Worm (Caenorhabditis elegans) whole organism, L4 larva: Measurements from ENCODE around the gene egrh-2.

ENCODE experiments used
- D1046.2 ChIP-seq: fragments of 200-800 bp; sonication (Bioruptor generic); IDR thresholded peaks from 2 replicates; pipeline ENCODE4 v1.3.6; 2022; ENCODE audit warnings: missing genetic modification characterization, missing compliant biosample characterization
- ama-1 ChIP-seq: fragments of 150-350 bp; optimal IDR thresholded peaks from 2 replicates; lab custom pipeline; 2014; ENCODE audit warnings: inconsistent platforms, mixed read lengths
- dpl-1 ChIP-seq: fragments of 150-350 bp; optimal IDR thresholded peaks from 2 replicates; lab custom pipeline; 2014; ENCODE audit warnings: missing biosample characterization, missing genetic modification reagents, missing genetic modification characterization
- lin-39 ChIP-seq: fragments of 150-350 bp; optimal IDR thresholded peaks from 2 replicates; lab custom pipeline; 2014; ENCODE audit warnings: missing biosample characterization, missing genetic modification reagents, missing genetic modification characterization
- nhr-237 ChIP-seq: sonication (generic microtip); optimal IDR thresholded peaks from 2 replicates; lab custom pipeline; 2017; ENCODE audit warnings: missing biosample characterization, missing genetic modification characterization
- pha-4 ChIP-seq, 2 experiments: fragments of 150-350 bp in 1 of 2; fragments of 200-800 bp in 1 of 2; sonication (Bioruptor generic) in 1 of 2; IDR thresholded peaks in 1 of 2; optimal IDR thresholded peaks in 1 of 2; 2 replicates each; pipeline versions ENCODE4 v1.3.6 to Lab custom; 2014 to 2022; ENCODE audit warnings: missing genetic modification characterization in 2 of 2, missing genetic modification reagents in 2 of 2, missing biosample characterization in 1 of 2, missing compliant biosample characterization in 1 of 2
- skn-1 ChIP-seq: fragments of 150-350 bp; optimal IDR thresholded peaks from 2 replicates; lab custom pipeline; 2014; ENCODE audit warnings: missing biosample characterization, missing genetic modification characterization
- snpc-4 ChIP-seq: fragments of 150-350 bp; optimal IDR thresholded peaks from 2 replicates; lab custom pipeline; 2014; ENCODE audit warnings: missing biosample characterization, missing genetic modification characterization
- ztf-7 ChIP-seq: fragments of 150-350 bp; optimal IDR thresholded peaks from 2 replicates; lab custom pipeline; 2014; ENCODE audit warnings: missing biosample characterization, missing genetic modification characterization

DNA sequence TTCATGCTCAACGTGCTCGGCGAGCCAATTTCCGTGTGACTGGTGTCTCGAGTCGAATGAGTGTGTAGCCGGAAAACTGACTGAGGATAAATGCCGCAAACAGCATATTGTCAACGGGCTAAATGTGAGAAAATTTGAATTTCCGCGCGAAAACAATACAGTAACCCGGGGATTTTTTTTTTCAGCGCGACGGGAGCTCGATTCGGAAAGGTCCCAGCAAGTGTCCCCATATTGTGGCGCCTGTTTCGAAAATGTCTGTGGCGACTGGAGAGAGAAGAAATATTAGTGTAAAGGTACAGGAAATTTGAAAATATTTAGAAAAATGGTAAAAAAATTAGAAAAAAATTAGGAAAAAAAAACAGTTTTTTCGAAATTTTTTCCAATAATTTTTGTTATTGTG is 19.1 kb downstream of the egrh-2 start:
- TF ChIP-seq pha-4 (GFP tag; IDR thresholded peaks at IDR 0.05; lab: Robert Waterston, UW) (no peak), pha-4 (tag; optimal IDR thresholded peaks at IDR 0.05; lab: Kevin White, UChicago) (no peak), ztf-7 (tag; lab: Kevin White, UChicago) (no peak), snpc-4 (no peak), D1046.2 (GFP tag; lab: Robert Waterston, UW) (no peak), dpl-1 (no peak), nhr-237 (tag; lab: Kevin White, UChicago) (no peak), skn-1 (tag; lab: Kevin White, UChicago) (no peak), ama-1 (lab: Kevin White, UChicago) (no peak), lin-39 (no peak)
